Worm (Caenorhabditis elegans): ENCODE results near the gene T26E4.3.
"Not testable (repeated sequence)": the region's sequence is repeated elsewhere in the genome, so short reads cannot be mapped to it uniquely, and the experiment has no call there.

DNA sequence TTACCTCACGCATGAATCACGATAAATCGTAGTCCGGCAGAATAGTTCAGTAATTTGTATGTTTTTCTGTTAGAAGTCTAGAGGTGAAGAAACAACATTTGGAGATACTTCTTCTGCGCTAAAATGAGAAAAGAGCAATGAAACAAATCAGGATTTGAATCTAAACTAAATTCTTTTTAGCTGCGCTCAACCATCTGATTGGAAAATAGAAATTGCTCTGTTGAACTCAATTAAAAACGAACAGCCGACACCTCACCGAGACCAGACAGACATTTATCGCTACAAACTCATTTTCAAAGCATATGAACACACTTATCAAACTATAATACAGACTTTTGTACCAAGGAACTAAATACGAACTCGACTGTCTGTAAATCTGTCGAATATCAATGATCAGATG is 20.0 kb downstream of the T26E4.3 start, which contains the start of gene T26E4.9:
- TF ChIP-seq klf-2 (GFP tag; conservative IDR thresholded peaks at IDR 0.05); ztf-29 (GFP tag; IDR thresholded peaks at IDR 0.05): not testable (repeated sequence)

Data from whole organism, midembryonic.